Fruit fly (Drosophila melanogaster): ENCODE data around the gene TbCMF46.

dm6 chr2L:9943521-9943920 lies 18.9 kb upstream of the TbCMF46 start:
- TF ChIP-seq CG8478 (optimal IDR thresholded peaks at IDR 0.05) (no peak), CTCF (optimal IDR thresholded peaks at IDR 0.05) (no peak)

All from S2 (cell line).